Worm (Caenorhabditis elegans): ENCODE measurements around the gene C34F6.1.

- no peak for TF ChIP-seq W03F9.2 (tag; optimal IDR thresholded peaks at IDR 0.05)
- no peak for TF ChIP-seq dao-5 (tag; optimal IDR thresholded peaks at IDR 0.05)
- no peak for TF ChIP-seq him-1 (tag; optimal IDR thresholded peaks at IDR 0.05)
These were observed 7.1 kb downstream of the C34F6.1 start, which contains the start of gene F13D2.1 for ce11 chrX:11189515-11189914.

All from whole organism, L4/young adult.